Fruit fly (Drosophila melanogaster) whole organism, embryonic: ENCODE results near the gene CG10841.
A peak's percentile ranks its signal among the peaks of the same experiment; 100 is the strongest.

Experiments
- Abd-B ChIP-seq: fragments of 200-800 bp; sonication (Bioruptor generic); optimal IDR thresholded peaks from 2 replicates; lab custom pipeline; 2018; ENCODE audit warnings: missing biosample characterization, mild to moderate bottlenecking, missing genetic modification characterization, moderate library complexity
- Ada2b ChIP-seq: fragments of 200-800 bp; sonication (Bioruptor generic); IDR thresholded peaks from 2 replicates; pipeline ENCODE4 v1.3.6; 2022; ENCODE audit warnings: missing biosample characterization, missing genetic modification characterization
- Atf6 ChIP-seq: fragments of 200-800 bp; sonication (Bioruptor generic); IDR thresholded peaks from 2 replicates; pipeline ENCODE4 v1.3.6; 2022; ENCODE audit warnings: missing biosample characterization, missing genetic modification characterization
- Bdp1 ChIP-seq: fragments of 200-800 bp; sonication (Bioruptor generic); optimal IDR thresholded peaks from 3 replicates; lab custom pipeline; 2016; ENCODE audit warnings: missing biosample characterization, missing genetic modification characterization
- CG10267 ChIP-seq: fragments of 200-800 bp; sonication (Bioruptor generic); optimal IDR thresholded peaks from 2 replicates; lab custom pipeline; 2018; ENCODE audit warnings: missing biosample characterization, mild to moderate bottlenecking, missing genetic modification characterization, moderate library complexity
- CG10321 ChIP-seq: fragments of 200-800 bp; sonication (Bioruptor generic); IDR thresholded peaks from 2 replicates; pipeline ENCODE4 v1.3.6; 2022; ENCODE audit warnings: missing biosample characterization, missing genetic modification characterization
- CG10366 ChIP-seq: fragments of 200-800 bp; sonication (Bioruptor generic); IDR thresholded peaks from 2 replicates; pipeline ENCODE4 v1.3.6; 2022; ENCODE audit warnings: missing biosample characterization, missing genetic modification characterization
- CG11247 ChIP-seq: fragments of 200-800 bp; sonication (Bioruptor generic); IDR thresholded peaks from 2 replicates; pipeline ENCODE4 v1.3.6; 2022; ENCODE audit warnings: missing biosample characterization, missing genetic modification characterization
- CG11398 ChIP-seq: fragments of 200-800 bp; sonication (Bioruptor generic); optimal IDR thresholded peaks from 2 replicates; lab custom pipeline; 2016; ENCODE audit warnings: missing biosample characterization, missing genetic modification characterization
- CG11696 ChIP-seq: fragments of 200-800 bp; sonication (Bioruptor generic); IDR thresholded peaks from 2 replicates; pipeline ENCODE4 v1.3.6; 2022; ENCODE audit warnings: missing biosample characterization, missing genetic modification characterization
- CG12391 ChIP-seq: fragments of 200-800 bp; sonication (Bioruptor generic); optimal IDR thresholded peaks from 3 replicates; lab custom pipeline; 2018; ENCODE audit warnings: missing biosample characterization, mild to moderate bottlenecking, missing genetic modification characterization, moderate library complexity
- CG14667 ChIP-seq: fragments of 200-800 bp; sonication (Bioruptor generic); IDR thresholded peaks from 2 replicates; pipeline ENCODE4 v1.3.6; 2022; ENCODE audit warnings: missing biosample characterization, missing genetic modification characterization
- CG15011 ChIP-seq: fragments of 200-800 bp; sonication (Bioruptor generic); optimal IDR thresholded peaks from 3 replicates; lab custom pipeline; 2018; ENCODE audit warnings: missing biosample characterization, mild to moderate bottlenecking, missing genetic modification characterization
- CG15514 ChIP-seq: fragments of 200-800 bp; sonication (Bioruptor generic); optimal IDR thresholded peaks from 3 replicates; lab custom pipeline; 2017; ENCODE audit warnings: missing biosample characterization, missing genetic modification characterization, mild to moderate bottlenecking, moderate library complexity, missing genetic modification reagents
- CG17385 ChIP-seq: fragments of 200-800 bp; sonication (Bioruptor generic); optimal IDR thresholded peaks from 3 replicates; lab custom pipeline; 2018; ENCODE audit warnings: missing biosample characterization, mild to moderate bottlenecking, missing genetic modification characterization
- CG2889 ChIP-seq: fragments of 200-800 bp; sonication (Bioruptor generic); IDR thresholded peaks from 3 replicates; pipeline ENCODE4 v1.3.6; 2022; ENCODE audit warnings: missing biosample characterization, missing genetic modification characterization
- CG31224 ChIP-seq: fragments of 200-800 bp; sonication (Bioruptor generic); IDR thresholded peaks from 2 replicates; pipeline ENCODE4 v1.3.6; 2022; ENCODE audit warnings: missing biosample characterization, missing genetic modification characterization
- CG31365 ChIP-seq: fragments of 200-800 bp; sonication (Bioruptor generic); optimal IDR thresholded peaks from 2 replicates; lab custom pipeline; 2018; ENCODE audit warnings: missing biosample characterization, mild to moderate bottlenecking, missing genetic modification characterization
- CG3163 ChIP-seq: fragments of 200-800 bp; sonication (Bioruptor generic); optimal IDR thresholded peaks from 3 replicates; lab custom pipeline; 2016; ENCODE audit warnings: missing biosample characterization, missing genetic modification characterization
- CG33557 ChIP-seq: fragments of 200-800 bp; sonication (Bioruptor generic); optimal IDR thresholded peaks from 2 replicates; lab custom pipeline; 2019; ENCODE audit warnings: missing biosample characterization, mild to moderate bottlenecking, missing genetic modification characterization, moderate library complexity
- CG4328 ChIP-seq: fragments of 200-800 bp; sonication (Bioruptor generic); optimal IDR thresholded peaks from 3 replicates; lab custom pipeline; 2017; ENCODE audit warnings: missing biosample characterization, missing genetic modification reagents, missing genetic modification characterization
- CG4360 ChIP-seq: fragments of 200-800 bp; sonication (Bioruptor generic); IDR thresholded peaks from 2 replicates; pipeline ENCODE4 v1.3.6; 2022; ENCODE audit warnings: missing biosample characterization, missing genetic modification characterization
- CG5180 ChIP-seq: fragments of 200-800 bp; sonication (Bioruptor generic); optimal IDR thresholded peaks from 3 replicates; lab custom pipeline; 2017; ENCODE audit warnings: missing biosample characterization, missing genetic modification characterization, mild to moderate bottlenecking, moderate library complexity, missing genetic modification reagents
- CG6689 ChIP-seq: fragments of 200-800 bp; sonication (Bioruptor generic); IDR thresholded peaks from 2 replicates; pipeline ENCODE4 v1.3.6; 2022; ENCODE audit warnings: missing biosample characterization, missing genetic modification characterization
- CG6765 ChIP-seq: fragments of 200-800 bp; sonication (Bioruptor generic); optimal IDR thresholded peaks from 3 replicates; lab custom pipeline; 2017; ENCODE audit warnings: missing biosample characterization, mild to moderate bottlenecking, missing genetic modification characterization
- CkIIα-i1 ChIP-seq: fragments of 200-800 bp; sonication (Bioruptor generic); IDR thresholded peaks from 2 replicates; pipeline ENCODE4 v1.3.6; 2022; ENCODE audit warnings: missing biosample characterization, missing genetic modification characterization
- CrebB ChIP-seq: fragments of 200-800 bp; sonication (Bioruptor generic); optimal IDR thresholded peaks from 3 replicates; lab custom pipeline; 2018; ENCODE audit warnings: missing biosample characterization, mild to moderate bottlenecking, missing genetic modification characterization
- Dbx ChIP-seq: fragments of 200-800 bp; sonication (Bioruptor generic); IDR thresholded peaks from 3 replicates; pipeline ENCODE4 v1.3.6; 2022; ENCODE audit warnings: missing biosample characterization, missing genetic modification characterization
- E2f2 ChIP-seq: fragments of 200-800 bp; sonication (Bioruptor generic); IDR thresholded peaks from 2 replicates; pipeline ENCODE4 v1.3.6; 2022; ENCODE audit warnings: missing biosample characterization, missing genetic modification characterization
- Elba2 ChIP-seq: fragments of 200-800 bp; sonication (Bioruptor generic); optimal IDR thresholded peaks from 3 replicates; lab custom pipeline; 2016; ENCODE audit warnings: missing biosample characterization, missing genetic modification characterization
- Ets97D ChIP-seq: fragments of 200-800 bp; sonication (Bioruptor generic); optimal IDR thresholded peaks from 3 replicates; lab custom pipeline; 2016; ENCODE audit warnings: missing biosample characterization, missing genetic modification characterization
- HLH54F ChIP-seq: fragments of 200-800 bp; sonication (Bioruptor generic); optimal IDR thresholded peaks from 3 replicates; lab custom pipeline; 2016; ENCODE audit warnings: missing biosample characterization, missing genetic modification characterization
- Kr ChIP-seq: fragments of 200-800 bp; sonication (Bioruptor generic); optimal IDR thresholded peaks from 2 replicates; lab custom pipeline; 2017; ENCODE audit warnings: missing biosample characterization, mild to moderate bottlenecking, missing genetic modification characterization
- MBD-R2 ChIP-seq: fragments of 200-800 bp; sonication (Bioruptor generic); IDR thresholded peaks from 2 replicates; pipeline ENCODE4 v1.3.6; 2022; ENCODE audit warnings: missing biosample characterization, missing genetic modification characterization
- Opbp ChIP-seq: fragments of 200-800 bp; sonication (Bioruptor generic); IDR thresholded peaks from 3 replicates; pipeline ENCODE4 v1.3.6; 2022; ENCODE audit warnings: missing biosample characterization, missing genetic modification characterization; ENCODE audit not compliant: partially characterized antibody
- Sox100B ChIP-seq: fragments of 200-800 bp; sonication (Bioruptor generic); optimal IDR thresholded peaks from 3 replicates; lab custom pipeline; 2018; ENCODE audit warnings: missing biosample characterization, mild to moderate bottlenecking, missing genetic modification characterization
- Sox102F ChIP-seq: fragments of 200-800 bp; sonication (Bioruptor generic); optimal IDR thresholded peaks from 2 replicates; lab custom pipeline; 2018; ENCODE audit warnings: missing biosample characterization, mild to moderate bottlenecking, missing genetic modification characterization, moderate library complexity
- bigmax ChIP-seq: fragments of 200-800 bp; sonication (Bioruptor generic); optimal IDR thresholded peaks from 2 replicates; lab custom pipeline; 2018; ENCODE audit warnings: missing biosample characterization, mild to moderate bottlenecking, missing genetic modification characterization
- cad ChIP-seq: fragments of >200 bp; optimal IDR thresholded peaks from 2 replicates; lab custom pipeline; 2017; ENCODE audit warnings: missing biosample characterization, missing genetic modification characterization
- her ChIP-seq: fragments of 200-800 bp; sonication (Bioruptor generic); optimal IDR thresholded peaks from 2 replicates; lab custom pipeline; 2016; ENCODE audit warnings: missing biosample characterization, missing genetic modification characterization
- mld ChIP-seq: fragments of 200-800 bp; sonication (Bioruptor generic); IDR thresholded peaks from 3 replicates; pipeline ENCODE4 v1.3.6; 2022; ENCODE audit warnings: missing biosample characterization, missing genetic modification characterization; ENCODE audit not compliant: partially characterized antibody
- pita ChIP-seq: fragments of 200-800 bp; sonication (Bioruptor generic); optimal IDR thresholded peaks from 2 replicates; lab custom pipeline; 2017; ENCODE audit warnings: missing biosample characterization, mild to moderate bottlenecking, missing genetic modification characterization
- row ChIP-seq: fragments of 200-800 bp; sonication (Bioruptor generic); IDR thresholded peaks from 3 replicates; pipeline ENCODE4 v1.3.6; 2022; ENCODE audit warnings: missing biosample characterization, missing genetic modification characterization
- so ChIP-seq: fragments of 200-800 bp; sonication (Bioruptor generic); IDR thresholded peaks from 3 replicates; pipeline ENCODE4 v1.3.6; 2022; ENCODE audit warnings: missing biosample characterization, missing genetic modification characterization
- ssp ChIP-seq: fragments of 200-800 bp; sonication (Bioruptor generic); IDR thresholded peaks from 2 replicates; pipeline ENCODE4 v1.3.6; 2022; ENCODE audit warnings: missing biosample characterization, missing genetic modification characterization
- tna ChIP-seq: fragments of 200-800 bp; sonication (Bioruptor generic); IDR thresholded peaks from 2 replicates; pipeline ENCODE4 v1.3.6; 2022; ENCODE audit warnings: missing biosample characterization, missing genetic modification characterization; ENCODE audit not compliant: partially characterized antibody
- vvl ChIP-seq: fragments of 200-800 bp; sonication (Bioruptor generic); IDR thresholded peaks from 2 replicates; pipeline ENCODE4 v1.3.6; 2022; ENCODE audit warnings: missing biosample characterization, missing genetic modification characterization
- wor ChIP-seq: fragments of 200-800 bp; sonication (Bioruptor generic); IDR thresholded peaks from 2 replicates; pipeline ENCODE4 v1.3.6; 2022; ENCODE audit warnings: missing biosample characterization, missing genetic modification characterization
- z ChIP-seq: fragments of 200-800 bp; sonication (Bioruptor generic); IDR thresholded peaks from 3 replicates; pipeline ENCODE4 v1.3.6; 2022; ENCODE audit warnings: missing biosample characterization, missing genetic modification characterization
- zf30C ChIP-seq: fragments of 200-800 bp; sonication (Bioruptor generic); optimal IDR thresholded peaks from 3 replicates; lab custom pipeline; 2018; ENCODE audit warnings: missing biosample characterization, mild to moderate bottlenecking, missing genetic modification characterization

CG10841 gene

DNA sequence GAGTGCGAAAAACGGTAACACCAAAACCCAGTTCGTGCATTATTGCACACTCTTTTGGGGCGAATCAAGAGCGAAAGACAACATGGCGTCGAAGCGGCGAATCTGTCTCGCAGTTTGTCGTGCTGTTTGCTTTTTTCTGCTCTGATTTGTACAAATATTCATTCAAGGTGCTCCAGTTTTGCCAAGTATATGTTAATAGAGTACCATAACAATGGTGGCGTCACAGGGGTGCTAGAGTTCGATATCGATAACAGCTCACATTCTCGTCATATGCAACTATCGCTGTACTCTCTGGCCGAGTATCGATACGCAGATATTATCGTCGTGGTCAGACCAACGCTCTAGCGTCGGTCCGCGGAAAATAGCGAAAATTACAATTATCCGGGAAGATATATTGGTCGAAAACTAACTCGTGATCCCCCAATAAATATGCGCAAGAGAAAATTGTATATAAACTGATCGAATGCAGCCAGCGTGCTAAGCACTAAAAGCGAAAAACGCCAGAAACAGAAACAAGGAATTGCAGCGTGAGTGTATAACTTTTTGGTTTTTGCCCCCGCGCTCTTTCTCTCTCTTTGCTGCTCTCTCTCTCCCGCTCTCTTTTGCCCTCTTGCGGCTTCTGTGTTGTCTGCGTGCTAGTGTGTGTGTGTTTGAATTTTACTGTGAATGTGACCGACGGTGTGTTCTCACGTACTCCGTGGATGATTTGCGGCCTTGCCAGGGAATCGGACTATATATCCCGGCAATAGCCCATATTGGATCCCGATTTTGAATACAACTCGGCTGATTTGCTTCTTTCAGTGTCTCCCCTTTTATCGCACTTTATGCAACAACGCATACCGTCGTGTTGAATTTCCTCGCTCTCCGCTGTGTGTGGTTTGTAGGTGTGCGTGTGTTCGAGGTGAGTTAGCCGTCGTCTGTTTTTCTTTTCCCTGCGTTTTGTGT lies 52.2 kb downstream of the CG10841 start, which contains the start of gene flfl (continued):
- TF ChIP-seq CG15514 (peak; percentile 42), Dbx (GFP tag; lab: Robert Waterston, UW) (no peak), MBD-R2 (no peak), CG4328 (GFP tag; lab: Kevin White, UChicago) (no peak), CG12391 (tag; lab: Kevin White, UChicago) (peak; percentile 15), Ets97D (GFP tag; lab: Kevin White, UChicago) (peak; percentile 80), z (no peak), CG11247 (no peak), CG11696 (GFP tag; lab: Robert Waterston, UW) (no peak), so (GFP tag; lab: Robert Waterston, UW) (no peak), CG5180 (GFP tag; lab: Kevin White, UChicago) (peak; percentile 0), wor (GFP tag; lab: Robert Waterston, UW) (no peak), CG31365 (tag; lab: Kevin White, UChicago) (no peak), HLH54F (GFP tag; lab: Kevin White, UChicago) (peak; percentile 11), row (GFP tag; lab: Robert Waterston, UW) (no peak), CG4360 (GFP tag; lab: Robert Waterston, UW) (no peak), CkIIα-i1 (GFP tag; lab: Robert Waterston, UW) (no peak), CrebB (tag; lab: Kevin White, UChicago) (no peak), Bdp1 (peak; percentile 7), CG2889 (GFP tag; lab: Robert Waterston, UW) (no peak), cad (GFP tag; lab: Kevin White, UChicago) (no peak), CG6765 (GFP tag; lab: Kevin White, UChicago) (no peak), CG31224 (GFP tag; lab: Robert Waterston, UW) (no peak), CG10321 (GFP tag; lab: Robert Waterston, UW) (no peak), CG10267 (peak; percentile 82), Kr (GFP tag; lab: Kevin White, UChicago) (no peak), CG17385 (no peak), vvl (GFP tag; lab: Robert Waterston, UW) (no peak), Sox100B (GFP tag; lab: Kevin White, UChicago) (no peak), Sox102F (GFP tag; lab: Kevin White, UChicago) (peak; percentile 18), mld (GFP tag; lab: Robert Waterston, UW) (no peak), Atf6 (no peak), bigmax (GFP tag; lab: Kevin White, UChicago) (no peak), pita (GFP tag; lab: Kevin White, UChicago) (no peak), Ada2b (GFP tag; lab: Robert Waterston, UW) (no peak), CG10366 (GFP tag; lab: Robert Waterston, UW) (no peak), CG6689 (no peak), her (GFP tag; lab: Kevin White, UChicago) (peak; percentile 100), Elba2 (GFP tag; lab: Kevin White, UChicago) (no peak), Opbp (GFP tag; lab: Robert Waterston, UW) (no peak), CG14667 (GFP tag; lab: Robert Waterston, UW) (no peak), Abd-B (GFP tag; lab: Kevin White, UChicago) (no peak), tna (GFP tag; lab: Robert Waterston, UW) (no peak), CG33557 (GFP tag; lab: Kevin White, UChicago) (peak; percentile 1), CG11398 (no peak), CG15011 (GFP tag; lab: Kevin White, UChicago) (no peak), zf30C (no peak), E2f2 (GFP tag; lab: Robert Waterston, UW) (no peak), CG3163 (peak; percentile 39), ssp (GFP tag; lab: Robert Waterston, UW) (no peak)
